Fruit fly (Drosophila melanogaster): Measurements from ENCODE around the gene cact.
A peak's percentile ranks its signal among the peaks of the same experiment; 100 is the strongest.

Gene cact

DNA sequence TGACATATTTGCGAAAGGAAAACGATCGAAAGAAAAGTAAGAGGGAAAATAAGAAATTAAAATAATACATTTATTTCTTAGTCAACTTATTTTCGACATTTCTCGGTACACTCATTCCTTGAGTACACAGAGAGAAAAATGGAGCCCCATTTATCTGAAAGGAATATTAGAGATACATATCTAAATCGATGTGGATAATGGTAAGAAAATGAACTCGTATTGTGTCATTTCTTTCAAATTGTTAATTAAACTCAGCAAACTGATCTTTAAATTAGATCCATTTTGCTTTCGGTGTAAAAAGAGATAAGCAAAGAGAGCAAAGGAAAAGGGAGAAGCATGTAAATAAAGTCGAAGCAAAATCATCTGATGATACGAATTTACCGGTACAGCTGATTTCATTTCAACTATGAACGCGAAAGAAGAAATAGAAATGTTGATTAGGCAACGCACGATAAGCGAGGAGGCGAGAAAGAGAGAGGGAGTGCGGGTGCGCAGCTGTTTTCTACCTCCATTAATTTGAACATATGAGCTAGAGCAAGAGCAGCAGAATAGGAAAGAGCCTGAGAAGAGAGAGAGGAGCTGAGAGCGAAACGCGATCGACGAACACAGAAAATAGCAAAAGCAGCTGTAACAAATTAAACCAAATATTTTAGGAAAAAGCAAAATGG lies 40.2 kb downstream of the cact start (continued):
- TF ChIP-seq CG17361 (GFP tag; IDR thresholded peaks at IDR 0.05) (no peak), Spps (tag; optimal IDR thresholded peaks at IDR 0.05) (peak; percentile 87), CG1603 (tag; optimal IDR thresholded peaks at IDR 0.05) (peak; percentile 94), klu (GFP tag; IDR thresholded peaks at IDR 0.05) (no peak), Blimp-1 (GFP tag; optimal IDR thresholded peaks at IDR 0.05) (peak; percentile 88), sc (optimal IDR thresholded peaks at IDR 0.05) (no peak), sc (GFP tag; optimal IDR thresholded peaks at IDR 0.05) (peak; percentile 66), Sox100B (GFP tag; optimal IDR thresholded peaks at IDR 0.05) (peak; percentile 69), HHEX (GFP tag; optimal IDR thresholded peaks at IDR 0.05) (peak; percentile 87), Elba2 (GFP tag; optimal IDR thresholded peaks at IDR 0.05) (peak; percentile 46), CG8924 (tag; optimal IDR thresholded peaks at IDR 0.05) (peak; percentile 84), CG9876 (GFP tag; optimal IDR thresholded peaks at IDR 0.05) (peak; percentile 81), CG13287 (GFP tag; IDR thresholded peaks at IDR 0.05; ENCODE audit: partially characterized antibody) (no peak), ham (GFP tag; IDR thresholded peaks at IDR 0.05) (no peak), Mad (GFP tag; optimal IDR thresholded peaks at IDR 0.05) (peak; percentile 85), Aef1 (GFP tag; IDR thresholded peaks at IDR 0.05) (no peak), CG4617 (GFP tag; optimal IDR thresholded peaks at IDR 0.05; ENCODE audit: borderline replicate concordance) (peak; percentile 61), CG9215 (GFP tag; IDR thresholded peaks at IDR 0.05) (no peak), slp2 (GFP tag; optimal IDR thresholded peaks at IDR 0.05) (peak; percentile 85), CG34224 (GFP tag; IDR thresholded peaks at IDR 0.05; ENCODE audit: partially characterized antibody) (no peak), tna (GFP tag; IDR thresholded peaks at IDR 0.05; ENCODE audit: partially characterized antibody) (no peak), ewg (GFP tag; optimal IDR thresholded peaks at IDR 0.05) (peak; percentile 73), Hsf (GFP tag; optimal IDR thresholded peaks at IDR 0.05) (peak; percentile 91), CG1832 (GFP tag; optimal IDR thresholded peaks at IDR 0.05) (peak; percentile 66), Side (GFP tag; optimal IDR thresholded peaks at IDR 0.05) (peak; percentile 78), Chrac-16 (GFP tag; optimal IDR thresholded peaks at IDR 0.05) (peak; percentile 84), Doc2 (GFP tag; IDR thresholded peaks at IDR 0.05) (no peak), NC2α (GFP tag; optimal IDR thresholded peaks at IDR 0.05) (peak; percentile 47), cwo (GFP tag; optimal IDR thresholded peaks at IDR 0.05) (peak; percentile 56), CG7839 (tag; optimal IDR thresholded peaks at IDR 0.05) (peak; percentile 92), CG12942 (GFP tag; optimal IDR thresholded peaks at IDR 0.05) (peak; percentile 81), ssp (GFP tag; IDR thresholded peaks at IDR 0.05) (no peak), CG10462 (GFP tag; optimal IDR thresholded peaks at IDR 0.05) (peak; percentile 64), lbe (GFP tag; optimal IDR thresholded peaks at IDR 0.05) (peak; percentile 78), CG10274 (GFP tag; optimal IDR thresholded peaks at IDR 0.05) (peak; percentile 66), oc (tag; optimal IDR thresholded peaks at IDR 0.05) (peak; percentile 92), usp (GFP tag; optimal IDR thresholded peaks at IDR 0.05) (no peak), CG13296 (GFP tag; optimal IDR thresholded peaks at IDR 0.05) (peak; percentile 57), PHDP (tag; optimal IDR thresholded peaks at IDR 0.05) (peak; percentile 92), CG17829 (tag; optimal IDR thresholded peaks at IDR 0.05) (peak; percentile 89), ind (GFP tag; optimal IDR thresholded peaks at IDR 0.05) (peak; percentile 89), vfl (GFP tag; optimal IDR thresholded peaks at IDR 0.05) (peak; percentile 79), chn (GFP tag; optimal IDR thresholded peaks at IDR 0.05) (peak; percentile 89), BtbVII (GFP tag; optimal IDR thresholded peaks at IDR 0.05) (peak; percentile 79), CG5245 (GFP tag; optimal IDR thresholded peaks at IDR 0.05) (peak; percentile 78), CG10147 (GFP tag; optimal IDR thresholded peaks at IDR 0.05) (peak; percentile 85), Camta (GFP tag; optimal IDR thresholded peaks at IDR 0.05) (peak; percentile 81), pho (GFP tag; optimal IDR thresholded peaks at IDR 0.05) (peak; percentile 85), CG18262 (tag; optimal IDR thresholded peaks at IDR 0.05) (peak; percentile 86), gcm2 (GFP tag; optimal IDR thresholded peaks at IDR 0.05) (peak; percentile 32)

Measured in whole organism, embryonic.